Worm (Caenorhabditis elegans) whole organism, mixed stage, embryonic: Measurements from ENCODE around the gene gst-22.

Experiments
- M03D4.4 ChIP-seq: sonication (generic microtip); optimal IDR thresholded peaks from 2 replicates; lab custom pipeline; 2017; ENCODE audit warnings: mild to moderate bottlenecking, missing genetic modification characterization, missing compliant biosample characterization
- bed-3 ChIP-seq: fragments of 200-800 bp; sonication (Bioruptor generic); optimal IDR thresholded peaks from 3 replicates; lab custom pipeline; 2018; ENCODE audit warnings: mild to moderate bottlenecking, missing genetic modification characterization, moderate library complexity, missing compliant biosample characterization
- ceh-39 ChIP-seq: fragments of 150-350 bp; optimal IDR thresholded peaks from 2 replicates; lab custom pipeline; 2014; ENCODE audit warnings: missing biosample characterization, missing genetic modification characterization
- ceh-43 ChIP-seq: fragments of 200-800 bp; sonication (Bioruptor generic); optimal IDR thresholded peaks from 2 replicates; lab custom pipeline; 2018; ENCODE audit warnings: mild to moderate bottlenecking, missing genetic modification characterization, moderate library complexity, missing compliant biosample characterization
- ceh-83 ChIP-seq: fragments of 200-800 bp; sonication (Bioruptor generic); optimal IDR thresholded peaks from 2 replicates; lab custom pipeline; 2018; ENCODE audit warnings: mild to moderate bottlenecking, missing genetic modification characterization, missing compliant biosample characterization
- ces-1 ChIP-seq: fragments of 150-350 bp; optimal IDR thresholded peaks from 2 replicates; lab custom pipeline; 2014; ENCODE audit warnings: missing biosample characterization, missing genetic modification reagents, missing genetic modification characterization
- cnd-1 ChIP-seq: fragments of 200-800 bp; sonication (Bioruptor generic); optimal IDR thresholded peaks from 2 replicates; lab custom pipeline; 2018; ENCODE audit warnings: mild to moderate bottlenecking, missing genetic modification characterization, missing compliant biosample characterization
- drap-1 ChIP-seq: fragments of 200-800 bp; sonication (Bioruptor generic); optimal IDR thresholded peaks from 3 replicates; lab custom pipeline; 2018; ENCODE audit warnings: mild to moderate bottlenecking, missing genetic modification characterization, missing compliant biosample characterization
- elt-1 ChIP-seq: sonication (generic microtip); optimal IDR thresholded peaks from 2 replicates; lab custom pipeline; 2017; ENCODE audit warnings: missing genetic modification characterization, mild to moderate bottlenecking, missing compliant biosample characterization, antibody characterized with exemption, moderate library complexity, borderline replicate concordance; ENCODE audit not compliant: insufficient read depth
- elt-3 ChIP-seq: fragments of 150-350 bp; optimal IDR thresholded peaks from 2 replicates; lab custom pipeline; 2014; ENCODE audit warnings: missing biosample characterization, missing genetic modification characterization
- flh-1 ChIP-seq: fragments of 200-800 bp; sonication (Bioruptor generic); optimal IDR thresholded peaks from 2 replicates; lab custom pipeline; 2018; ENCODE audit warnings: mild to moderate bottlenecking, missing genetic modification characterization, moderate library complexity, missing compliant biosample characterization
- ham-2 ChIP-seq: fragments of 200-800 bp; sonication (Bioruptor generic); optimal IDR thresholded peaks from 2 replicates; lab custom pipeline; 2018; ENCODE audit warnings: mild to moderate bottlenecking, missing genetic modification characterization, missing compliant biosample characterization
- hlh-1 ChIP-seq: fragments of 150-350 bp; optimal IDR thresholded peaks from 2 replicates; lab custom pipeline; 2014; ENCODE audit warnings: missing biosample characterization, missing genetic modification reagents, missing genetic modification characterization
- lin-13 ChIP-seq: fragments of 150-350 bp; optimal IDR thresholded peaks from 2 replicates; lab custom pipeline; 2014; ENCODE audit warnings: missing biosample characterization, missing genetic modification characterization
- lin-32 ChIP-seq: fragments of 200-800 bp; sonication (Bioruptor generic); optimal IDR thresholded peaks from 2 replicates; lab custom pipeline; 2018; ENCODE audit warnings: mild to moderate bottlenecking, missing genetic modification characterization, missing compliant biosample characterization
- lsy-2 ChIP-seq: fragments of 150-350 bp; optimal IDR thresholded peaks from 2 replicates; lab custom pipeline; 2014; ENCODE audit warnings: missing biosample characterization, missing genetic modification characterization
- mab-5 ChIP-seq: fragments of 150-350 bp; optimal IDR thresholded peaks from 2 replicates; lab custom pipeline; 2014; ENCODE audit warnings: missing biosample characterization, missing genetic modification characterization
- nhr-12 ChIP-seq: fragments of 150-350 bp; optimal IDR thresholded peaks from 2 replicates; lab custom pipeline; 2014; ENCODE audit warnings: missing biosample characterization, missing genetic modification characterization
- nhr-2 ChIP-seq: fragments of 150-350 bp; optimal IDR thresholded peaks from 2 replicates; lab custom pipeline; 2014; ENCODE audit warnings: missing biosample characterization, missing genetic modification characterization
- nhr-237 ChIP-seq: fragments of 150-350 bp; optimal IDR thresholded peaks from 2 replicates; lab custom pipeline; 2014; ENCODE audit warnings: missing biosample characterization, missing genetic modification characterization
- nhr-28 ChIP-seq: fragments of 150-350 bp; optimal IDR thresholded peaks from 2 replicates; lab custom pipeline; 2014; ENCODE audit warnings: missing biosample characterization, missing genetic modification characterization
- nhr-76 ChIP-seq: sonication (generic microtip); optimal IDR thresholded peaks from 2 replicates; lab custom pipeline; 2017; ENCODE audit warnings: missing biosample characterization, missing genetic modification characterization
- pha-4 ChIP-seq: fragments of 150-350 bp; optimal IDR thresholded peaks from 2 replicates; lab custom pipeline; 2018; ENCODE audit warnings: missing biosample characterization, missing genetic modification reagents, missing genetic modification characterization
- sem-2 ChIP-seq: fragments of 200-800 bp; sonication (Bioruptor generic); optimal IDR thresholded peaks from 2 replicates; lab custom pipeline; 2018; ENCODE audit warnings: mild to moderate bottlenecking, missing genetic modification characterization, missing compliant biosample characterization
- snpc-4 ChIP-seq: fragments of 150-350 bp; optimal IDR thresholded peaks from 2 replicates; lab custom pipeline; 2014; ENCODE audit warnings: missing biosample characterization, missing genetic modification characterization
- sptf-1 ChIP-seq: sonication (generic microtip); optimal IDR thresholded peaks from 2 replicates; lab custom pipeline; 2017; ENCODE audit warnings: mild to moderate bottlenecking, missing genetic modification characterization, moderate library complexity, missing compliant biosample characterization
- tbx-8 ChIP-seq: fragments of 200-800 bp; sonication (Bioruptor generic); optimal IDR thresholded peaks from 2 replicates; lab custom pipeline; 2018; ENCODE audit warnings: mild to moderate bottlenecking, missing genetic modification characterization, moderate library complexity, missing compliant biosample characterization
- unc-120 ChIP-seq: sonication (generic microtip); optimal IDR thresholded peaks from 2 replicates; lab custom pipeline; 2017; ENCODE audit warnings: missing genetic modification characterization, missing compliant biosample characterization; ENCODE audit not compliant: poor library complexity, severe bottlenecking
- unc-39 ChIP-seq: fragments of 150-350 bp; optimal IDR thresholded peaks from 2 replicates; lab custom pipeline; 2014; ENCODE audit warnings: missing biosample characterization, missing genetic modification characterization
- unc-62 ChIP-seq: fragments of 150-350 bp; optimal IDR thresholded peaks from 2 replicates; lab custom pipeline; 2014; ENCODE audit warnings: missing biosample characterization, missing genetic modification reagents, missing genetic modification characterization
- ztf-11 ChIP-seq: fragments of 150-350 bp; optimal IDR thresholded peaks from 2 replicates; lab custom pipeline; 2014; ENCODE audit warnings: missing biosample characterization, missing genetic modification characterization

gst-22 gene

DNA sequence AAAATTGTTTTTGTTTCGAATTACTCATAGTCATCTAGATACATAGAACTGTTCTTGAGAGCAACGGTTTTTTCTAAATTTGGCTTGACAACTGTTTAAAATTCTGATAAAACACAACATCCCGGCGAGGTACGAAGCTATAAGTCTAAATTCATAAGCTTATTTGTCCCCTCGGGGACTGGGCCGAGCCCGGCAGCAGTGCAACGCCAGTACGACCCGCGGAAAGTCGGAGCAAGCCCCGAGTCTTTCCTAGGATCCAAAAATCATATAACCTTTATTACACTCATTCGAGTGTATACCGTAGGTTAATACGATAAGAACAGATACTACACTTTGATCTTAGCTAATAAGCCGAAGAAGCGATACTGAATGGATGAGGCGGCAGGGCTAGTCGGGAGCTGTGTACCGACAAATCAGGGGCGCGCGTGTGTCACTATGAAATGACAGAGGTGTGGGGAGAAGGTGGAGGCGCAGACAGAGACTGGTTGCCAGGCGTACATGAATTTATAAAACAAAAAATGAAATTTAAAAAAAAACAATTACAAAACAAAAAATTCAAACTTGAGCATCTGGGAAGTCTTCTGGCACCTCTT is 6.5 kb downstream of the gst-22 start:
- TF ChIP-seq elt-1 (tag; lab: Kevin White, UChicago) = no peak

DNA sequence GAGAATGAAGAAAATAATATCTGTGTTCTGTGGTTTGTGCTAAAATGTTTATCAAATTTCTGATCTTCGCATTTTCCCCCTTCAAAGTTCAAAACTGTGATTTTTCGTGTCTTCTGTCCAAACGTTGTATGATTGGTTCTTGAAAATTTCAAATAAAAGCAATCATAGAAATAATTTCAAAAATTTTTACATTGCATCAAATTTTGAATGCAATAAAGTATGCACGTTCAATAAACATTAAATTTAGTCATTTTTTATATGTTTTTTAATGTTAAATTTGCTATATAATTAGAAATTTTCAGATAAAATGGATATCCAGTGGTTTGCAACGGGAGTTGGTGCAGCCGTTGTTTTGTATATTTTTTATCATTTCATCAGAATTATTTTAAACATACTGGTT is 8.1 kb downstream of the gst-22 start, which contains the start of gene stdh-2:
Gene stdh-2 (plus strand): TSS at position 301 of the 400 bp plus-strand sequence.
- TF ChIP-seq ces-1 = no peak
- TF ChIP-seq sem-2 (GFP tag; lab: Kevin White, UChicago) = no peak
- TF ChIP-seq drap-1 = no peak
- no peak for TF ChIP-seq elt-3 (tag; lab: Kevin White, UChicago)
- TF ChIP-seq ztf-11 = no peak
- no peak for TF ChIP-seq nhr-12
- TF ChIP-seq flh-1 (GFP tag; lab: Kevin White, UChicago) = no peak
- TF ChIP-seq unc-62 (GFP tag; lab: Kevin White, UChicago) = no peak

DNA sequence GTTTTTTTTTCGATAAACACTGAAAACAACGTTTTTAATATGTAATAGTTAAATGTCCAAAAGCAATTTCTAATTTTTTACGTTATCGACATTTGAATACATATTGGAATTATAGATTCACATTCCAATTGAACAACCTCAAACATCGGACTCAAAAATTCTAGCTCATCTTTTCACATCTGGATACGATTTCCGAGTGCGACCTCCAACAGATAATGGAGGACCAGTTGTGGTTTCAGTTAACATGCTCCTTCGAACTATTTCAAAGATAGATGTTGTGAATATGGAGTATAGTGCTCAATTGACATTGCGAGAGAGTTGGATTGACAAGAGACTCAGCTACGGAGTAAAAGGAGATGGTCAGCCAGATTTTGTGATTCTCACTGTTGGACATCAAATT is 12.1 kb downstream of the gst-22 start:
- no peak for TF ChIP-seq unc-62 (GFP tag; lab: Kevin White, UChicago)
- no peak for TF ChIP-seq cnd-1 (tag; lab: Kevin White, UChicago)
- TF ChIP-seq mab-5 (tag; lab: Kevin White, UChicago) = no peak
- no peak for TF ChIP-seq M03D4.4
- TF ChIP-seq flh-1 (GFP tag; lab: Kevin White, UChicago) = no peak
- TF ChIP-seq nhr-2 = no peak
- TF ChIP-seq lin-13 = no peak
- no peak for TF ChIP-seq ztf-11
- no peak for TF ChIP-seq elt-1 (tag; lab: Kevin White, UChicago)
- no peak for TF ChIP-seq nhr-237 (tag; lab: Kevin White, UChicago)
- no peak for TF ChIP-seq nhr-28
- no peak for TF ChIP-seq elt-3 (tag; lab: Kevin White, UChicago)
- no peak for TF ChIP-seq unc-120 (tag; lab: Kevin White, UChicago)
- TF ChIP-seq nhr-76 = no peak
- no peak for TF ChIP-seq lsy-2 (tag; lab: Kevin White, UChicago)
- no peak for TF ChIP-seq ham-2 (GFP tag; lab: Kevin White, UChicago)
- no peak for TF ChIP-seq ceh-43 (GFP tag; lab: Kevin White, UChicago)
- no peak for TF ChIP-seq sptf-1
- TF ChIP-seq hlh-1 = no peak
- no peak for TF ChIP-seq ceh-39 (tag; lab: Kevin White, UChicago)
- TF ChIP-seq, all 35 proteins: peak for 0

DNA sequence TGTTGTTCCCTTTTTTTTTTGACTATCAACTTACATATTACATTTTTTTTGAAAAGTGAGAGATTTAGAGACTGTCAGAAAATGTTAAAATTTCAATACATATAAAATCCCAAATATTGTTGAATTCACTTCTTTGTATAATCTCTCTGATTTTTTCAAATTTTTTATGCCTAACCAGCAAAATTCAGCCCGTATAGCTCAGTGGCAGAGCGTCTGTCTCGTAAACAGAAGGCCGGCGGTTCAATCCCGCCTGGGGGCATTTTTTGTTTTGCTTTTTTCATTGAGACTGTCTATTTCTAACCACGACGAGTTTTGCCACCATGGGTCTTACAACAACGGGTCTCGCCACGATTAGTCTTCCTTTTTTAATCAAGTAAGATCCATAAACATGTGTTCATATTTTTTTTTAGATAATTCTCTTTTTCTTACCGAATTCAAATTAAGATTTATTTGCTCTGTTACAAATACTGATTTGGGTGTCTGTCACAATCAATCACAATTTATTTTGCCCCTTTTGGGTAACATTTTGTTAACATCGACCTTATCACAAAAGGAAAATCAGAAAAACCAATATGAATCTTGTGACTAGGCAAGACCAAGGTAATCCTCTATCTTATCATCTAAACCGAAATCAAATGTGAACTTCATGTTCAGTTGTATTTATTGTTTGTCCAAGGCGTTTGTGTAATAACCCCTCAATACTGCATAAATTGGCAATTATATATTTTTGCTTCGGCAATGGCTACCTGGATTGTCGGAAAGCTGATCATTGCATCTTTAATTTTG is 12.9 kb downstream of the gst-22 start, which contains the start of gene glc-1:
Gene glc-1 (plus strand): TSS at position 663 of the 786 bp plus-strand sequence.
- TF ChIP-seq ham-2 (GFP tag; lab: Kevin White, UChicago) (no peak), sem-2 (GFP tag; lab: Kevin White, UChicago) (no peak), nhr-2 (no peak), bed-3 (GFP tag; lab: Kevin White, UChicago) (no peak), lin-32 (no peak), M03D4.4 (no peak), drap-1 (no peak), tbx-8 (GFP tag; lab: Kevin White, UChicago) (no peak), nhr-12 (no peak), ces-1 (no peak), flh-1 (GFP tag; lab: Kevin White, UChicago) (no peak), cnd-1 (tag; lab: Kevin White, UChicago) (no peak), pha-4 (tag; lab: Kevin White, UChicago) (no peak), lsy-2 (tag; lab: Kevin White, UChicago) (no peak), nhr-237 (tag; lab: Kevin White, UChicago) (no peak), elt-1 (tag; lab: Kevin White, UChicago) (no peak), unc-39 (tag; lab: Kevin White, UChicago) (no peak), ceh-83 (GFP tag; lab: Kevin White, UChicago) (no peak), hlh-1 (no peak), snpc-4 (tag; lab: Kevin White, UChicago) (no peak)
